Fruit fly (Drosophila melanogaster) whole organism, embryonic: ENCODE data around the gene Myo31DF.

ENCODE experiments used
- Abd-B ChIP-seq: fragments of 200-800 bp; sonication (Bioruptor generic); optimal IDR thresholded peaks from 2 replicates; lab custom pipeline; 2018; ENCODE audit warnings: missing biosample characterization, mild to moderate bottlenecking, missing genetic modification characterization, moderate library complexity
- CG13624 ChIP-seq: fragments of 200-800 bp; sonication (Bioruptor generic); optimal IDR thresholded peaks from 2 replicates; lab custom pipeline; 2016; ENCODE audit warnings: missing biosample characterization, missing genetic modification characterization
- CG14667 ChIP-seq: fragments of 200-800 bp; sonication (Bioruptor generic); IDR thresholded peaks from 2 replicates; pipeline ENCODE4 v1.3.6; 2022; ENCODE audit warnings: missing biosample characterization, missing genetic modification characterization
- CG15696 ChIP-seq: fragments of 200-800 bp; sonication (Bioruptor generic); optimal IDR thresholded peaks from 2 replicates; lab custom pipeline; 2019; ENCODE audit warnings: missing biosample characterization, mild to moderate bottlenecking, missing genetic modification characterization, moderate library complexity
- CG16815 ChIP-seq: fragments of 200-800 bp; sonication (Bioruptor generic); optimal IDR thresholded peaks from 3 replicates; lab custom pipeline; 2017; ENCODE audit warnings: missing biosample characterization, mild to moderate bottlenecking, missing genetic modification characterization
- CG17612 ChIP-seq: fragments of 200-800 bp; sonication (Bioruptor generic); IDR thresholded peaks from 2 replicates; pipeline ENCODE4 v1.3.6; 2022; ENCODE audit warnings: missing biosample characterization, missing genetic modification characterization
- CG2129 ChIP-seq: fragments of 200-800 bp; sonication (Bioruptor generic); IDR thresholded peaks from 2 replicates; pipeline ENCODE4 v1.3.6; 2022; ENCODE audit warnings: missing biosample characterization, missing genetic modification characterization; ENCODE audit not compliant: partially characterized antibody
- CG3065 ChIP-seq: fragments of 200-800 bp; sonication (Bioruptor generic); optimal IDR thresholded peaks from 2 replicates; lab custom pipeline; 2016; ENCODE audit warnings: missing biosample characterization, missing genetic modification characterization
- CG33213 ChIP-seq: fragments of 200-800 bp; sonication (Bioruptor generic); optimal IDR thresholded peaks from 3 replicates; lab custom pipeline; 2016; ENCODE audit warnings: missing biosample characterization, missing genetic modification characterization
- CG3838 ChIP-seq: fragments of 200-800 bp; sonication (Bioruptor generic); optimal IDR thresholded peaks from 3 replicates; lab custom pipeline; 2016; ENCODE audit warnings: missing biosample characterization, missing genetic modification characterization
- CG4328 ChIP-seq: fragments of 200-800 bp; sonication (Bioruptor generic); optimal IDR thresholded peaks from 3 replicates; lab custom pipeline; 2017; ENCODE audit warnings: missing biosample characterization, missing genetic modification reagents, missing genetic modification characterization
- CG6689 ChIP-seq: fragments of 200-800 bp; sonication (Bioruptor generic); IDR thresholded peaks from 2 replicates; pipeline ENCODE4 v1.3.6; 2022; ENCODE audit warnings: missing biosample characterization, missing genetic modification characterization
- CG7357 ChIP-seq: fragments of 200-800 bp; sonication (Bioruptor generic); IDR thresholded peaks from 3 replicates; pipeline ENCODE4 v1.3.6; 2022; ENCODE audit warnings: missing biosample characterization, missing genetic modification characterization
- CG8089 ChIP-seq: fragments of 200-800 bp; sonication (Bioruptor generic); optimal IDR thresholded peaks from 3 replicates; lab custom pipeline; 2016; ENCODE audit warnings: missing biosample characterization, missing genetic modification characterization
- CG8359 ChIP-seq: fragments of 200-800 bp; sonication (Bioruptor generic); optimal IDR thresholded peaks from 2 replicates; lab custom pipeline; 2017; ENCODE audit warnings: missing biosample characterization, mild to moderate bottlenecking, missing genetic modification characterization, borderline replicate concordance
- CG9876 ChIP-seq: fragments of 200-800 bp; sonication (Bioruptor generic); optimal IDR thresholded peaks from 2 replicates; lab custom pipeline; 2016; ENCODE audit warnings: missing biosample characterization, missing genetic modification characterization
- GATAe ChIP-seq: fragments of 200-800 bp; sonication (Bioruptor generic); conservative IDR thresholded peaks from 2 replicates; pipeline ENCODE4 v1.3.6; 2022; ENCODE audit warnings: missing biosample characterization, missing genetic modification characterization
- HmgD ChIP-seq: fragments of 200-800 bp; sonication (Bioruptor generic); optimal IDR thresholded peaks from 3 replicates; lab custom pipeline; 2016; ENCODE audit warnings: missing biosample characterization, missing genetic modification characterization
- Hsf ChIP-seq: fragments of 200-800 bp; sonication (Bioruptor generic); optimal IDR thresholded peaks from 3 replicates; lab custom pipeline; 2016; ENCODE audit warnings: missing biosample characterization, missing genetic modification characterization
- Lim3 ChIP-seq: fragments of 200-800 bp; sonication (Bioruptor generic); IDR thresholded peaks from 2 replicates; pipeline ENCODE4 v1.3.6; 2022; ENCODE audit warnings: missing biosample characterization, missing genetic modification characterization
- Mad ChIP-seq: fragments of 200-800 bp; sonication (Bioruptor generic); optimal IDR thresholded peaks from 2 replicates; lab custom pipeline; 2016; ENCODE audit warnings: missing biosample characterization, missing genetic modification characterization
- Med ChIP-seq: fragments of 200-800 bp; sonication (Bioruptor generic); peaks from one replicate; lab custom pipeline; 2016; ENCODE audit warnings: missing biosample characterization, missing genetic modification characterization, mild to moderate bottlenecking, inconsistent platforms, moderate library complexity
- Mes4 ChIP-seq: fragments of 200-800 bp; sonication (Bioruptor generic); optimal IDR thresholded peaks from 2 replicates; lab custom pipeline; 2016; ENCODE audit warnings: missing biosample characterization, missing genetic modification characterization
- Mrtf ChIP-seq: fragments of 200-800 bp; sonication (Bioruptor generic); IDR thresholded peaks from 3 replicates; pipeline ENCODE4 v1.3.6; 2022; ENCODE audit warnings: missing biosample characterization, missing genetic modification characterization
- Myb ChIP-seq: fragments of 200-800 bp; sonication (Bioruptor generic); optimal IDR thresholded peaks from 2 replicates; lab custom pipeline; 2016; ENCODE audit warnings: missing biosample characterization, missing genetic modification characterization
- Neu2 ChIP-seq: fragments of 200-800 bp; sonication (Bioruptor generic); optimal IDR thresholded peaks from 3 replicates; lab custom pipeline; 2016; ENCODE audit warnings: missing biosample characterization, missing genetic modification characterization, borderline replicate concordance
- Stat92E ChIP-seq, 3 experiments: fragments of >200 bp in 2 of 3; fragments of 200-800 bp in 1 of 3; sonication (Bioruptor generic) in 1 of 3; optimal IDR thresholded peaks; 2 replicates each; lab custom pipeline; 2017 to 2019; ENCODE audit warnings: missing biosample characterization in 3 of 3, missing genetic modification characterization in 3 of 3, mild to moderate bottlenecking in 1 of 3, moderate library complexity in 1 of 3
- Vsx1 ChIP-seq: fragments of 200-800 bp; sonication (Bioruptor generic); optimal IDR thresholded peaks from 2 replicates; lab custom pipeline; 2017; ENCODE audit warnings: missing biosample characterization, mild to moderate bottlenecking, missing genetic modification characterization, missing genetic modification reagents
- al ChIP-seq: fragments of 200-800 bp; sonication (Bioruptor generic); IDR thresholded peaks from 2 replicates; pipeline ENCODE4 v1.3.6; 2022; ENCODE audit warnings: missing biosample characterization, missing genetic modification characterization
- ato ChIP-seq: fragments of 200-800 bp; sonication (Bioruptor generic); IDR thresholded peaks from 2 replicates; pipeline ENCODE4 v1.3.6; 2022; ENCODE audit warnings: missing biosample characterization, missing genetic modification characterization; ENCODE audit not compliant: partially characterized antibody
- btn ChIP-seq: fragments of 200-800 bp; sonication (Bioruptor generic); optimal IDR thresholded peaks from 2 replicates; lab custom pipeline; 2016; ENCODE audit warnings: missing biosample characterization, missing genetic modification characterization
- cad ChIP-seq: fragments of >200 bp; optimal IDR thresholded peaks from 2 replicates; lab custom pipeline; 2017; ENCODE audit warnings: missing biosample characterization, missing genetic modification characterization
- cas ChIP-seq: fragments of 200-800 bp; sonication (Bioruptor generic); IDR thresholded peaks from 2 replicates; pipeline ENCODE4 v1.3.6; 2022; ENCODE audit warnings: missing biosample characterization, missing genetic modification characterization
- dimm ChIP-seq: fragments of 200-800 bp; sonication (Bioruptor generic); IDR thresholded peaks from 2 replicates; pipeline ENCODE4 v1.3.6; 2022; ENCODE audit warnings: missing biosample characterization, missing genetic modification characterization
- exex ChIP-seq: fragments of 200-800 bp; sonication (Bioruptor generic); optimal IDR thresholded peaks from 4 replicates; lab custom pipeline; 2018; ENCODE audit warnings: missing biosample characterization, mild to moderate bottlenecking, missing genetic modification characterization, moderate library complexity
- ftz-f1 ChIP-seq: fragments of 200-800 bp; sonication (Bioruptor generic); optimal IDR thresholded peaks from 2 replicates; lab custom pipeline; 2016; ENCODE audit warnings: missing biosample characterization, missing genetic modification characterization
- fu2 ChIP-seq: fragments of 200-800 bp; sonication (Bioruptor generic); optimal IDR thresholded peaks from 2 replicates; lab custom pipeline; 2016; ENCODE audit warnings: missing biosample characterization, missing genetic modification characterization
- jing ChIP-seq: fragments of 200-800 bp; sonication (Bioruptor generic); optimal IDR thresholded peaks from 2 replicates; lab custom pipeline; 2018; ENCODE audit warnings: missing biosample characterization, mild to moderate bottlenecking, missing genetic modification characterization
- jumu ChIP-seq: fragments of 200-800 bp; sonication (Bioruptor generic); optimal IDR thresholded peaks from 3 replicates; lab custom pipeline; 2016; ENCODE audit warnings: missing biosample characterization, missing genetic modification characterization
- lab ChIP-seq: fragments of 200-800 bp; sonication (Bioruptor generic); optimal IDR thresholded peaks from 3 replicates; lab custom pipeline; 2017; ENCODE audit warnings: missing biosample characterization, missing genetic modification characterization, mild to moderate bottlenecking, moderate library complexity, missing genetic modification reagents
- lmd ChIP-seq: fragments of 200-800 bp; sonication (Bioruptor generic); IDR thresholded peaks from 2 replicates; pipeline ENCODE4 v1.3.6; 2022; ENCODE audit warnings: missing biosample characterization, missing genetic modification characterization
- mirr ChIP-seq: fragments of 200-800 bp; sonication (Bioruptor generic); optimal IDR thresholded peaks from 3 replicates; lab custom pipeline; 2018; ENCODE audit warnings: missing biosample characterization, mild to moderate bottlenecking, missing genetic modification characterization
- nerfin-1 ChIP-seq: fragments of 200-800 bp; sonication (Bioruptor generic); optimal IDR thresholded peaks from 3 replicates; lab custom pipeline; 2019; ENCODE audit warnings: missing biosample characterization, mild to moderate bottlenecking, missing genetic modification characterization, moderate library complexity
- nmo ChIP-seq: fragments of 200-800 bp; sonication (Bioruptor generic); optimal IDR thresholded peaks from 2 replicates; lab custom pipeline; 2018; ENCODE audit warnings: missing biosample characterization, mild to moderate bottlenecking, missing genetic modification characterization, moderate library complexity
- pros ChIP-seq: fragments of 200-800 bp; sonication (Bioruptor generic); optimal IDR thresholded peaks from 3 replicates; lab custom pipeline; 2019; ENCODE audit warnings: missing biosample characterization, mild to moderate bottlenecking, missing genetic modification characterization, moderate library complexity
- ro ChIP-seq: fragments of 200-800 bp; sonication (Bioruptor generic); IDR thresholded peaks from 2 replicates; pipeline ENCODE4 v1.3.6; 2022; ENCODE audit warnings: missing biosample characterization, missing genetic modification characterization
- sc ChIP-seq, 3 experiments: fragments of >200 bp in 2 of 3; fragments of 200-800 bp in 1 of 3; sonication (Bioruptor generic) in 1 of 3; optimal IDR thresholded peaks; 2 replicates in 2 of 3; 3 replicates in 1 of 3; lab custom pipeline; 2017; ENCODE audit warnings: mild to moderate bottlenecking in 1 of 3, missing biosample characterization in 1 of 3, missing genetic modification characterization in 1 of 3, missing genetic modification reagents in 1 of 3
- sens ChIP-seq: fragments of 200-800 bp; sonication (Bioruptor generic); peaks from one replicate; lab custom pipeline; 2016; ENCODE audit warnings: missing biosample characterization, missing genetic modification characterization
- vnd ChIP-seq: fragments of 200-800 bp; sonication (Bioruptor generic); IDR thresholded peaks from 3 replicates; pipeline ENCODE4 v1.3.6; 2022; ENCODE audit warnings: missing biosample characterization, missing genetic modification characterization; ENCODE audit not compliant: partially characterized antibody
- vvl ChIP-seq: fragments of 200-800 bp; sonication (Bioruptor generic); IDR thresholded peaks from 2 replicates; pipeline ENCODE4 v1.3.6; 2022; ENCODE audit warnings: missing biosample characterization, missing genetic modification characterization
- wor ChIP-seq: fragments of 200-800 bp; sonication (Bioruptor generic); IDR thresholded peaks from 2 replicates; pipeline ENCODE4 v1.3.6; 2022; ENCODE audit warnings: missing biosample characterization, missing genetic modification characterization

Myo31DF gene

DNA sequence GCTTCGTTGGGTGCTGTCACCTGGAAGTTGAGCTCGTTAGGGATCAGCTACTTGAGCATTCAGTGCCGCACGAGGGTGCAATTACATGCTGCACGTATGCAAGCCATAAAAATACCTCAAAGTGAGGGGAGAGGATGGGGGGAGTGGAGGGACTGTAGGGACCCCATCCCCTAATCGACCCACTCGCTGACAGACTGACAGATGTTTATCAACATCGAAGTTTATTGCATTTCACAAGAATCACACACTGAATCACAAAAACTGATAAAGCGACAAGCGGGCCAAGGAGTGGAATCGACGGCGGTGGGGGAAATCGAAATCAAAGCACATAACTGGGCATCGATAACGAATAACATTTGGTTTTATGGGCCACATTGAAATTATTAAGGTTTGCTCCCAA lies 48.1 kb upstream of the Myo31DF start (continued):
- TF ChIP-seq jumu (GFP tag; lab: Kevin White, UChicago): no peak
- TF ChIP-seq Stat92E (GFP tag; optimal IDR thresholded peaks at IDR 0.05; lab: Kevin White, UChicago): peak in 1 of 3 experiments; percentile 86
- TF ChIP-seq CG13624 (GFP tag; lab: Kevin White, UChicago): no peak
- TF ChIP-seq ro (GFP tag; lab: Robert Waterston, UW): no peak
- no peak for TF ChIP-seq sc (optimal IDR thresholded peaks at IDR 0.05; lab: Kevin White, UChicago)
- no peak for TF ChIP-seq sc (GFP tag; optimal IDR thresholded peaks at IDR 0.05; lab: Kevin White, UChicago)
- TF ChIP-seq Lim3: peak; percentile 8; the same call in 1 of the 2 replicates
- TF ChIP-seq CG4328 (GFP tag; lab: Kevin White, UChicago): no peak
- TF ChIP-seq CG7357 (GFP tag; lab: Robert Waterston, UW): no peak
- no peak for TF ChIP-seq dimm
- peak; percentile 42 for TF ChIP-seq lab (GFP tag; lab: Kevin White, UChicago)
- no peak for TF ChIP-seq CG17612 (GFP tag; lab: Robert Waterston, UW)
- TF ChIP-seq jing (GFP tag; lab: Kevin White, UChicago): no peak
- 0 out of 3 replicates have a peak, but pooled peaks have one; percentile 29 for TF ChIP-seq vnd
- no peak for TF ChIP-seq CG8089
- TF ChIP-seq Hsf (GFP tag; lab: Kevin White, UChicago): no peak
- TF ChIP-seq Mrtf (GFP tag; lab: Robert Waterston, UW): no peak
- TF ChIP-seq CG33213 (GFP tag; lab: Kevin White, UChicago): no peak
- TF ChIP-seq Abd-B: peak; percentile 41
- TF ChIP-seq Myb (GFP tag; lab: Kevin White, UChicago): no peak
- TF ChIP-seq ftz-f1: no peak
- no peak for TF ChIP-seq CG9876
- no peak for TF ChIP-seq nmo (GFP tag; lab: Kevin White, UChicago)
- peak; percentile 55 for TF ChIP-seq Med (GFP tag; lab: Kevin White, UChicago)
- TF ChIP-seq CG14667 (GFP tag; lab: Robert Waterston, UW): no peak
- no peak for TF ChIP-seq cas (GFP tag; lab: Robert Waterston, UW)
- no peak for TF ChIP-seq CG8359 (GFP tag; lab: Kevin White, UChicago)
- no peak for TF ChIP-seq CG6689 (GFP tag; lab: Robert Waterston, UW)
- TF ChIP-seq CG3065 (GFP tag; lab: Kevin White, UChicago): no peak
- TF ChIP-seq pros (GFP tag; lab: Kevin White, UChicago): peak; percentile 24
- TF ChIP-seq CG15696 (tag; lab: Kevin White, UChicago): no peak
- no peak for TF ChIP-seq CG2129 (GFP tag; lab: Robert Waterston, UW)
- no peak for TF ChIP-seq CG16815 (GFP tag; lab: Kevin White, UChicago)
- no peak for TF ChIP-seq btn (GFP tag; lab: Kevin White, UChicago)
- TF ChIP-seq vvl (GFP tag; lab: Robert Waterston, UW): peak; percentile 36; the same call in 1 of the 2 replicates
- no peak for TF ChIP-seq wor (GFP tag; lab: Robert Waterston, UW)
- no peak for TF ChIP-seq Neu2 (GFP tag; lab: Kevin White, UChicago)
- no peak for TF ChIP-seq sens
- no peak for TF ChIP-seq nerfin-1 (tag; lab: Kevin White, UChicago)
- TF ChIP-seq cad (GFP tag; lab: Kevin White, UChicago): peak; percentile 26
- TF ChIP-seq Mad: no peak
- TF ChIP-seq ato (GFP tag; lab: Robert Waterston, UW): no peak
- TF ChIP-seq Vsx1 (GFP tag; lab: Kevin White, UChicago): peak; percentile 40
- no peak for TF ChIP-seq HmgD (GFP tag; lab: Kevin White, UChicago)
- no peak for TF ChIP-seq CG3838 (GFP tag; lab: Kevin White, UChicago)
- no peak for TF ChIP-seq lmd (GFP tag; lab: Robert Waterston, UW)
- TF ChIP-seq Mes4: no peak
- TF ChIP-seq GATAe (GFP tag; lab: Robert Waterston, UW): 0 out of 2 replicates have a peak, but pooled peaks have one; percentile 11
- no peak for TF ChIP-seq fu2 (GFP tag; lab: Kevin White, UChicago)
- peak; percentile 7 for TF ChIP-seq mirr (GFP tag; lab: Kevin White, UChicago)
- TF ChIP-seq exex: peak; percentile 61
- TF ChIP-seq al: no peak
